Worm (Caenorhabditis elegans): Measurements from ENCODE around the gene pnp-1.

pnp-1 gene

ce11 chrIV:259142-259541 is 39.0 kb downstream of the pnp-1 start, which contains the start of gene dpy-9:
Gene dpy-9, minus strand, starts transcription at chrIV:259204.
- TF ChIP-seq nhr-11 (tag; optimal IDR thresholded peaks at IDR 0.05) (no peak), blmp-1 (tag; optimal IDR thresholded peaks at IDR 0.05; ENCODE audit: insufficient read depth) (peak; percentile 18)

- TF ChIP-seq sem-4 (tag; optimal IDR thresholded peaks at IDR 0.05), result no peak
- TF ChIP-seq ceh-82 (tag; optimal IDR thresholded peaks at IDR 0.05), result no peak
Measured at ce11 chrIV:258362-258761, 39.7 kb downstream of the pnp-1 start.

- TF ChIP-seq sem-4 (tag; optimal IDR thresholded peaks at IDR 0.05) (no peak), skn-1 (tag; optimal IDR thresholded peaks at IDR 0.05) (no peak), nhr-129 (tag; optimal IDR thresholded peaks at IDR 0.05) (no peak), nhr-11 (tag; optimal IDR thresholded peaks at IDR 0.05) (no peak), nhr-21 (tag; optimal IDR thresholded peaks at IDR 0.05) (peak; percentile 19), ceh-16 (tag; optimal IDR thresholded peaks at IDR 0.05) (no peak), lsy-2 (tag; optimal IDR thresholded peaks at IDR 0.05) (peak in 1 of 2 experiments; percentile 70), C34F6.9 (tag; optimal IDR thresholded peaks at IDR 0.05) (peak; percentile 45), dmd-4 (tag; optimal IDR thresholded peaks at IDR 0.05) (no peak), R02D3.7 (tag; optimal IDR thresholded peaks at IDR 0.05) (no peak), nhr-23 (tag; optimal IDR thresholded peaks at IDR 0.05) (no peak), unc-55 (GFP tag; optimal IDR thresholded peaks at IDR 0.05) (peak; percentile 50), fos-1 (tag; optimal IDR thresholded peaks at IDR 0.05) (no peak), ztf-11 (tag; optimal IDR thresholded peaks at IDR 0.05) (no peak), sma-9 (GFP tag; optimal IDR thresholded peaks at IDR 0.05) (peak; percentile 62), sma-9 (tag; optimal IDR thresholded peaks at IDR 0.05) (no peak), nhr-10 (tag; optimal IDR thresholded peaks at IDR 0.05) (no peak), lin-11 (tag; optimal IDR thresholded peaks at IDR 0.05) (no peak), sma-3 (GFP tag; optimal IDR thresholded peaks at IDR 0.05) (peak; percentile 44), nhr-6 (tag; optimal IDR thresholded peaks at IDR 0.05) (no peak), Y55F3AM.14 (GFP tag; optimal IDR thresholded peaks at IDR 0.05) (no peak), egl-27 (tag; optimal IDR thresholded peaks at IDR 0.05) (no peak), mab-5 (tag; optimal IDR thresholded peaks at IDR 0.05) (no peak), aly-2 (tag; optimal IDR thresholded peaks at IDR 0.05) (no peak), elt-1 (tag; optimal IDR thresholded peaks at IDR 0.05) (no peak), mdl-1 (tag; optimal IDR thresholded peaks at IDR 0.05) (no peak), unc-62 (GFP tag; optimal IDR thresholded peaks at IDR 0.05) (no peak), snpc-4 (tag; optimal IDR thresholded peaks at IDR 0.05) (no peak), ztf-1 (GFP tag; conservative IDR thresholded peaks at IDR 0.05) (no peak), blmp-1 (tag; optimal IDR thresholded peaks at IDR 0.05; ENCODE audit: insufficient read depth) (no peak), unc-39 (tag; optimal IDR thresholded peaks at IDR 0.05) (no peak), gmeb-1 (tag; optimal IDR thresholded peaks at IDR 0.05) (peak; percentile 24), nhr-12 (tag; optimal IDR thresholded peaks at IDR 0.05) (no peak), alr-1 (tag; optimal IDR thresholded peaks at IDR 0.05) (no peak), zag-1 (tag; optimal IDR thresholded peaks at IDR 0.05) (no peak), lin-13 (GFP tag; optimal IDR thresholded peaks at IDR 0.05) (peak; percentile 10), mbf-1 (tag; optimal IDR thresholded peaks at IDR 0.05) (no peak), nhr-77 (tag; optimal IDR thresholded peaks at IDR 0.05) (no peak), peb-1 (tag; optimal IDR thresholded peaks at IDR 0.05) (no peak), nhr-25 (tag; optimal IDR thresholded peaks at IDR 0.05) (peak; percentile 46), ama-1 (optimal IDR thresholded peaks at IDR 0.05) (no peak), lin-39 (tag; optimal IDR thresholded peaks at IDR 0.05) (no peak), elt-3 (tag; optimal IDR thresholded peaks at IDR 0.05) (no peak), nhr-237 (tag; optimal IDR thresholded peaks at IDR 0.05) (no peak), crh-2 (tag; optimal IDR thresholded peaks at IDR 0.05) (peak; percentile 22), ceh-82 (tag; optimal IDR thresholded peaks at IDR 0.05) (no peak), ztf-4 (tag; optimal IDR thresholded peaks at IDR 0.05) (no peak), F13H6.1 (tag; optimal IDR thresholded peaks at IDR 0.05) (no peak), ZK546.5 (tag; optimal IDR thresholded peaks at IDR 0.05) (no peak)
Measured at ce11 chrIV:257095-257494, 41.0 kb downstream of the pnp-1 start, which contains the start of gene R02D3.8. Gene R02D3.8, minus strand, starts transcription at chrIV:257203.

Data from whole organism, L2 larva.